Fruit fly (Drosophila melanogaster) Kc167 (cell line): Measurements from ENCODE around the gene Cyp4g1.

Experiments used
- Myc ChIP-seq: fragments of >200 bp; optimal IDR thresholded peaks from 2 replicates; lab custom pipeline; 2017; ENCODE audit warnings: missing external identifiers
- Sin3A ChIP-seq: fragments of >200 bp; optimal IDR thresholded peaks from 2 replicates; lab custom pipeline; 2018; ENCODE audit warnings: missing external identifiers
- h ChIP-seq: fragments of >200 bp; optimal IDR thresholded peaks from 3 replicates; lab custom pipeline; 2018; ENCODE audit warnings: missing external identifiers
- psq ChIP-seq: fragments of >200 bp; optimal IDR thresholded peaks from 2 replicates; lab custom pipeline; 2017; ENCODE audit warnings: missing external identifiers
- ttk ChIP-seq: sonication (Bioruptor generic); optimal IDR thresholded peaks from 2 replicates; lab custom pipeline; 2017; ENCODE audit warnings: missing external identifiers

- TF ChIP-seq Myc (lab: Kevin White, UChicago) (no peak), psq (lab: Kevin White, UChicago) (no peak), Sin3A (lab: Kevin White, UChicago) (no peak), ttk (lab: Kevin White, UChicago) (no peak), h (no peak)
These were observed 11.3 kb downstream of the Cyp4g1 start for dm6 chrX:457803-458202.
